Worm (Caenorhabditis elegans) whole organism, L4/young adult: ENCODE results near the gene hlh-26.

ENCODE experiments used
- W03F9.2 ChIP-seq: fragments of 150-350 bp; optimal IDR thresholded peaks from 2 replicates; lab custom pipeline; 2014; ENCODE audit warnings: missing biosample characterization, missing genetic modification characterization
- dao-5 ChIP-seq: sonication (generic microtip); optimal IDR thresholded peaks from 2 replicates; lab custom pipeline; 2016; ENCODE audit warnings: missing genotype, missing genetic modification characterization, moderate library complexity, missing compliant biosample characterization
- him-1 ChIP-seq: sonication (generic microtip); optimal IDR thresholded peaks from 2 replicates; lab custom pipeline; 2016; ENCODE audit warnings: missing genotype, missing genetic modification reagents, missing genetic modification characterization, missing compliant biosample characterization

DNA sequence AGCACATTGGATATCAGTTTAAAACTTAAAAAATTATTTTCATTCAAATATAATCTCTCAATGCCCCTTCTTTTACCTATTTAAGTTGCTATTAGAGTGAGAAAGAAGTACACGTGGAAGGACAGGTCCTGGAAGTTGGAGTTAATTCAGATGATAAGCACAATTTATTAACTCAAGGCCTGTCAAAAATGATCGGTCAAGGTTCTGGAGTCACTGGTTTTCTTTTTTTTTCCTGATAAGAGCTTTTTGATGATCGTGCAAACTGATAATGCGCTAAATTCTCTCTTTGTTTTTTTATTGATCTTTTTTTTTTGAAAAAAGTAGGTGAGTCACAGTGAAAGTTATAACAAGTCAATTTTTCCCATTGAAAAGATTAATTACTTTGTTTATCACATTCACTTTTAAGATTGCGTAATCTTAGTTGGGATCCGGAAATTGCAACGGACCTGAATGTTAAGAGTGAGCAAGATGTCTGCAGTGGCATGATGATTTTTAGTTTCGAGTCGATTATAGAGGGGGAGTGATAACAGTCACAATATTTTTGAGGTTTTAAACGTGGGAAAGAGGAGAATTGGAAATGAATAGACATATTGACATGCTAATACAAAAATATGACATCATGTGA, 21.0 kb downstream of the hlh-26 start:
- TF ChIP-seq him-1 (tag; lab: Kevin White, UChicago), result no peak
- TF ChIP-seq dao-5 (tag; lab: Kevin White, UChicago), result no peak
- no peak for TF ChIP-seq W03F9.2 (tag; lab: Kevin White, UChicago)
